Fruit fly (Drosophila melanogaster): ENCODE data around the gene WASp.

DNA sequence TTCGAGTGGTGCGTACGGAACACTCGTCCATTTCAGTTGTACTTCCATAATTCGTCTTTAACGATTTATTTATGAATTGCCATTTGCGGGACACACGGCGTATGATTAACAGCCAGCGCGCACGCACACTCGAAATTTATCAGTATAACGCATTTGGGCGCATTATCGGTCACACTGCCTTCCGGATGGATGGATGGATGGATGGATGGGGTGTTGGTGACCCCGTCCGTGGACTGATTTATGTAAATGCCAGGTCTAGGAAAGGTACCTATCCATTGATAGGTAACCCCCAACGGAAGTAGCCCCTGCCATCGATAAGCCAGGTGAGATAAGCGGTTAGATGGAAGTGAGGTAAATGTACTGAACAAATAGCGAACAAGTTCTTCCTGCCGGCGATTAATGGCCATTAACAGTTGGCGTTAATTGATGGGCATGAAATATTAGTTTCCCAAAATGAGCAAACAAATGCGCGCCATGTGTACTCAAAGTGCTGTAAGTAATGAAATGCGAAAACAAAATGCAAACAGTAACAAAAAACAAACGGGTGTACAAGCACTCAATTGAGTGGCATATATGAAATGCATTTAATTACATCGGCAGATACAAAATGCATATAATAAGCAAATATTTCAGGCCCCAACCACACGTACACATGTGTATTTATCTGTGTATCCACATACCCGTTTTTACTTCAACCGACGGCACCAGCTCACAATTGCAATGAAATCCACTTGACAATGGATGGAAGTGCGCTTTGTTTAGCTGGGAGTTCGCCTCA lies 17.1 kb upstream of the WASp start:
- no peak for TF ChIP-seq D1 (tag; optimal IDR thresholded peaks at IDR 0.05)
- TF ChIP-seq CG17806 (tag; optimal IDR thresholded peaks at IDR 0.05) = no peak
- no peak for TF ChIP-seq EcR (GFP tag; optimal IDR thresholded peaks at IDR 0.05)
- TF ChIP-seq CG32121 (GFP tag; IDR thresholded peaks at IDR 0.05) = no peak
- TF ChIP-seq CG15710 (tag; optimal IDR thresholded peaks at IDR 0.05) = no peak
- TF ChIP-seq rn (GFP tag; IDR thresholded peaks at IDR 0.05) = no peak
- TF ChIP-seq CG9948 (tag; optimal IDR thresholded peaks at IDR 0.05) = no peak
- TF ChIP-seq CG13204 (GFP tag; optimal IDR thresholded peaks at IDR 0.05) = no peak
- TF ChIP-seq Snoo (tag; optimal IDR thresholded peaks at IDR 0.05) = no peak
- no peak for TF ChIP-seq Ets98B (GFP tag; IDR thresholded peaks at IDR 0.05)
- no peak for TF ChIP-seq CG4496 (GFP tag; IDR thresholded peaks at IDR 0.05)
- no peak for TF ChIP-seq CG10348 (GFP tag; IDR thresholded peaks at IDR 0.05)

All from whole organism, pupa.